Fruit fly (Drosophila melanogaster): ENCODE measurements around the gene Fie.

Gene Fie

dm6 chr3L:3912134-3912533 lies 19.8 kb downstream of the Fie start:
- TF ChIP-seq fru (GFP tag; optimal IDR thresholded peaks at IDR 0.05), result no peak
- TF ChIP-seq jim (GFP tag; optimal IDR thresholded peaks at IDR 0.05), result no peak
- TF ChIP-seq sv (GFP tag; optimal IDR thresholded peaks at IDR 0.05), result no peak

dm6 chr3L:3923631-3924274 lies 31.4 kb downstream of the Fie start:
- TF ChIP-seq CrebA (GFP tag; optimal IDR thresholded peaks at IDR 0.05; ENCODE audit: borderline replicate concordance) (peak; percentile 38), h (GFP tag; optimal IDR thresholded peaks at IDR 0.05) (peak; percentile 39), Rel (GFP tag; optimal IDR thresholded peaks at IDR 0.05) (no peak), Rel (tag; optimal IDR thresholded peaks at IDR 0.05) (peak; percentile 93), Mio (GFP tag; optimal IDR thresholded peaks at IDR 0.05) (no peak)

dm6 chr3L:3925487-3925886 lies 33.1 kb downstream of the Fie start:
- TF ChIP-seq GATAd (GFP tag; optimal IDR thresholded peaks at IDR 0.05) (no peak), Rel (GFP tag; optimal IDR thresholded peaks at IDR 0.05) (no peak), Rel (tag; optimal IDR thresholded peaks at IDR 0.05) (peak; percentile 16)

dm6 chr3L:3926191-3926765 lies 33.9 kb downstream of the Fie start:
- TF ChIP-seq foxo (GFP tag; optimal IDR thresholded peaks at IDR 0.05), result no peak
- no peak for TF ChIP-seq woc (GFP tag; optimal IDR thresholded peaks at IDR 0.05)
- no peak for TF ChIP-seq pan (optimal IDR thresholded peaks at IDR 0.05)
- no peak for TF ChIP-seq Dfd (GFP tag; optimal IDR thresholded peaks at IDR 0.05)
- no peak for TF ChIP-seq tai (GFP tag; optimal IDR thresholded peaks at IDR 0.05)
- no peak for TF ChIP-seq Rel (GFP tag; optimal IDR thresholded peaks at IDR 0.05)
- peak; percentile 69 for TF ChIP-seq Rel (tag; optimal IDR thresholded peaks at IDR 0.05)
- no peak for TF ChIP-seq Myc (optimal IDR thresholded peaks at IDR 0.05)
- no peak for TF ChIP-seq h (GFP tag; optimal IDR thresholded peaks at IDR 0.05)
- TF ChIP-seq psq (GFP tag; optimal IDR thresholded peaks at IDR 0.05), result peak; percentile 72
- TF ChIP-seq sage (GFP tag; optimal IDR thresholded peaks at IDR 0.05), result peak; percentile 6
- no peak for TF ChIP-seq Hr83 (GFP tag; optimal IDR thresholded peaks at IDR 0.05; ENCODE audit: poor library complexity, severe bottlenecking)
- TF ChIP-seq sv (GFP tag; optimal IDR thresholded peaks at IDR 0.05), result no peak

dm6 chr3L:3927462-3927861 lies 35.1 kb downstream of the Fie start:
- TF ChIP-seq jim (GFP tag; optimal IDR thresholded peaks at IDR 0.05), result no peak
- no peak for TF ChIP-seq ey (GFP tag; optimal IDR thresholded peaks at IDR 0.05)
- TF ChIP-seq CG9705 (GFP tag; optimal IDR thresholded peaks at IDR 0.05), result no peak
- TF ChIP-seq Sp1 (GFP tag; optimal IDR thresholded peaks at IDR 0.05), result no peak

dm6 chr3L:3928205-3928942 lies 36.0 kb downstream of the Fie start:
- TF ChIP-seq Myc (optimal IDR thresholded peaks at IDR 0.05) (no peak), dmrt93B (GFP tag; optimal IDR thresholded peaks at IDR 0.05) (peak; percentile 79), sv (GFP tag; optimal IDR thresholded peaks at IDR 0.05) (peak; percentile 88), GATAd (GFP tag; optimal IDR thresholded peaks at IDR 0.05) (peak; percentile 84), CrebA (GFP tag; optimal IDR thresholded peaks at IDR 0.05; ENCODE audit: borderline replicate concordance) (peak; percentile 77), Rel (GFP tag; optimal IDR thresholded peaks at IDR 0.05) (peak; percentile 58), Rel (tag; optimal IDR thresholded peaks at IDR 0.05) (peak; percentile 74), fru (GFP tag; optimal IDR thresholded peaks at IDR 0.05) (peak; percentile 93), Hr83 (GFP tag; optimal IDR thresholded peaks at IDR 0.05; ENCODE audit: poor library complexity, severe bottlenecking) (peak; percentile 70), psq (GFP tag; optimal IDR thresholded peaks at IDR 0.05) (peak; percentile 89), Dfd (GFP tag; optimal IDR thresholded peaks at IDR 0.05) (no peak), Dif (GFP tag; optimal IDR thresholded peaks at IDR 0.05; ENCODE audit: partially characterized antibody) (no peak), jim (GFP tag; optimal IDR thresholded peaks at IDR 0.05) (peak; percentile 24), Abd-B (GFP tag; optimal IDR thresholded peaks at IDR 0.05) (no peak), tai (GFP tag; optimal IDR thresholded peaks at IDR 0.05) (peak; percentile 87), pan (optimal IDR thresholded peaks at IDR 0.05) (no peak), OdsH (GFP tag; optimal IDR thresholded peaks at IDR 0.05) (peak; percentile 95), dsf (GFP tag; optimal IDR thresholded peaks at IDR 0.05; ENCODE audit: borderline replicate concordance) (peak; percentile 74), brk (GFP tag; optimal IDR thresholded peaks at IDR 0.05) (peak; percentile 85), rgr (GFP tag; optimal IDR thresholded peaks at IDR 0.05) (peak; percentile 97), Vsx2 (GFP tag; optimal IDR thresholded peaks at IDR 0.05; ENCODE audit: partially characterized antibody) (no peak), lola (GFP tag; optimal IDR thresholded peaks at IDR 0.05) (no peak), ey (GFP tag; optimal IDR thresholded peaks at IDR 0.05) (peak; percentile 97), CG9705 (GFP tag; optimal IDR thresholded peaks at IDR 0.05) (peak; percentile 78), HLH106 (tag; optimal IDR thresholded peaks at IDR 0.05) (peak; percentile 92), br (GFP tag; optimal IDR thresholded peaks at IDR 0.05) (peak; percentile 94), usp (GFP tag; optimal IDR thresholded peaks at IDR 0.05) (no peak), h (GFP tag; optimal IDR thresholded peaks at IDR 0.05) (peak; percentile 97), sage (GFP tag; optimal IDR thresholded peaks at IDR 0.05) (peak; percentile 79), Hr78 (GFP tag; optimal IDR thresholded peaks at IDR 0.05) (no peak), Sp1 (GFP tag; optimal IDR thresholded peaks at IDR 0.05) (peak; percentile 91), foxo (GFP tag; optimal IDR thresholded peaks at IDR 0.05) (peak; percentile 37 to 95), woc (GFP tag; optimal IDR thresholded peaks at IDR 0.05) (peak; percentile 57)
